Fruit fly (Drosophila melanogaster): ENCODE data around the gene Syx18.

Gene Syx18

DNA sequence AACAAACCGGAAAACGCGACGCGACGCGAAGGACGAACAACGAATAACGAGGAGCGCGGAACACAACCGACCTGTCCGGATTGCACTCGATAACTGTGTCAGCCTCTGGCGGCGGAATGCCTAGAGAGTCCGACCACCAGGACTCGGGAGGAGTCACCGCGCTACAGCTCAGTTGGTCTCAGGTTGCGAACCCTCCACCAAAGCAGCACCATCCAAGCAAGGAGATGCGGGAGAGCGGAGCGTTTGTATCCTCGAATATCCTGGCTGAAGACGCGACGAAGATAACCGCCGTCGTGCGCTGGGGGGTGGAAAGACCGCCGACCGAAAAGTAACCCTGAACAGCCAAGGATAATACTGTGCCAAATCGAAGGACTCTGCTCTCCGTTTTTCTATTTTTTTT, 48.0 kb downstream of the Syx18 start:
- TF ChIP-seq ovo (GFP tag; optimal IDR thresholded peaks at IDR 0.05), result no peak
- TF ChIP-seq kay (GFP tag; ENCODE audit: borderline replicate concordance), result no peak
- TF ChIP-seq cic (GFP tag; optimal IDR thresholded peaks at IDR 0.05), result no peak
- no peak for TF ChIP-seq CG14711 (tag; optimal IDR thresholded peaks at IDR 0.05)
- TF ChIP-seq CG1620 (GFP tag; optimal IDR thresholded peaks at IDR 0.05), result no peak
- TF ChIP-seq pad (GFP tag; optimal IDR thresholded peaks at IDR 0.05), result no peak
- TF ChIP-seq Mnt (GFP tag; optimal IDR thresholded peaks at IDR 0.05), result no peak
- TF ChIP-seq Crg-1 (GFP tag; optimal IDR thresholded peaks at IDR 0.05), result no peak
- TF ChIP-seq Clk (GFP tag; optimal IDR thresholded peaks at IDR 0.05), result no peak
- no peak for TF ChIP-seq Hr96 (GFP tag; optimal IDR thresholded peaks at IDR 0.05)
- TF ChIP-seq CG33017 (tag; optimal IDR thresholded peaks at IDR 0.05), result no peak
- no peak for TF ChIP-seq cnc (optimal IDR thresholded peaks at IDR 0.05)
- TF ChIP-seq CG7101 (tag; optimal IDR thresholded peaks at IDR 0.05), result no peak
- TF ChIP-seq toe (GFP tag; optimal IDR thresholded peaks at IDR 0.05), result no peak
- no peak for TF ChIP-seq bab1 (GFP tag; optimal IDR thresholded peaks at IDR 0.05)
- no peak for TF ChIP-seq CG5204 (GFP tag; optimal IDR thresholded peaks at IDR 0.05)
- no peak for TF ChIP-seq tj (GFP tag; optimal IDR thresholded peaks at IDR 0.05)
- no peak for TF ChIP-seq CG12768 (GFP tag; optimal IDR thresholded peaks at IDR 0.05)

DNA sequence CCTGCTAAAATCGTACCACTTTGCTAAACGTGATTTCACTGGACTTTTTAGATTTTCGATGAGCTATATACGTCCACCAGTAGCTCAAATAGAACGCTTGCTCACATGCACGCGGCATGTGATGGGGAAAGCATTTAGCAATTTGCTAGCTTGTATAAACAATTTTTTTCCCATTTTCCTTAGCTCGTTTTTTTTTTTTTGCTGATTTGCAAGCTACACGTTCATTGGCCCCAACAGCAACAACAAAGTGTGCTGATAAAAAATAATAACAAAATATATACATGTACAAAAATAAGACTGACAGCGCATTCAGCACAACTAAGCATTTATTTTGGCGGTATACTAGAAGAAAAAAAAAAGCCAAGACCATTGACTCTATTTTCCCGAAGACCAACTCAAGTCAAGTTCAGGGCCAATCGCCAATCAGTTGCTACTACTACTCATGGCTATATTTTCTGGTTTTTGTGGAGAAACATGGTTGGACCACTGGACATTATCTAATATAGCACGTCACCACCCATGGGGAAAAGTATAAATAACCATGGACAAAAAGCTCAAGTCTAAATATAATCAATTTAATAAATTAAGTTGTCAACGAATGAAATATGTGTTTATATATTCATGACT, 49.5 kb downstream of the Syx18 start:
- peak; percentile 89 for TF ChIP-seq kay (GFP tag; ENCODE audit: borderline replicate concordance)
- TF ChIP-seq CG1620 (GFP tag; optimal IDR thresholded peaks at IDR 0.05), result no peak
- TF ChIP-seq Mnt (GFP tag; optimal IDR thresholded peaks at IDR 0.05), result peak; percentile 26
- peak; percentile 97 for TF ChIP-seq tj (GFP tag; optimal IDR thresholded peaks at IDR 0.05)
- peak; percentile 54 for TF ChIP-seq cic (GFP tag; optimal IDR thresholded peaks at IDR 0.05)
- no peak for TF ChIP-seq cnc (optimal IDR thresholded peaks at IDR 0.05)
- TF ChIP-seq CG12768 (GFP tag; optimal IDR thresholded peaks at IDR 0.05), result peak; percentile 49

DNA sequence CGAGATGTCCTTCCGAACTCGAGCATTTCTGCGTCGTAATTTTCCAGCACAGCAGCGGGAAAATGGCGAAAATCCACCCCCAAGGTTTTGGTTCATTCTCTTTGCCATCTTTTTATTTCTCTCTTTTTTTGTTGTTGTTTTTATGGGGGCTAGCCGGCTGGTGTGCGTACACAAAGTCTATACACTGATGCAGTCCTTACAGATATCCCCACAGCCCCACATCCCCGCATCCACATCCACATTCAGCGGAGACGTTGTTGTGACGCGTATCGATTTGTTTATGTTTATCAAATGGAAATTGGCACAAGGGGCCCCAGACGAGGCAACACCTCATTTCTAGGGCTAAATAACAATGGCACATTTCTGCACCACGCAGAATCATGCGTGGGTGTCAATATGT, 50.3 kb downstream of the Syx18 start:
- TF ChIP-seq Mnt (GFP tag; optimal IDR thresholded peaks at IDR 0.05), result no peak
- no peak for TF ChIP-seq CG5204 (GFP tag; optimal IDR thresholded peaks at IDR 0.05)
- TF ChIP-seq cnc (optimal IDR thresholded peaks at IDR 0.05), result no peak
- TF ChIP-seq cic (GFP tag; optimal IDR thresholded peaks at IDR 0.05), result no peak
- TF ChIP-seq CG7045 (GFP tag; optimal IDR thresholded peaks at IDR 0.05), result no peak
- TF ChIP-seq kay (GFP tag; ENCODE audit: borderline replicate concordance), result no peak
- TF ChIP-seq CG12768 (GFP tag; optimal IDR thresholded peaks at IDR 0.05), result no peak
- TF ChIP-seq CG14711 (tag; optimal IDR thresholded peaks at IDR 0.05), result no peak
- no peak for TF ChIP-seq pad (GFP tag; optimal IDR thresholded peaks at IDR 0.05)
- TF ChIP-seq tj (GFP tag; optimal IDR thresholded peaks at IDR 0.05), result no peak
- TF ChIP-seq Hr96 (GFP tag; optimal IDR thresholded peaks at IDR 0.05), result no peak

DNA sequence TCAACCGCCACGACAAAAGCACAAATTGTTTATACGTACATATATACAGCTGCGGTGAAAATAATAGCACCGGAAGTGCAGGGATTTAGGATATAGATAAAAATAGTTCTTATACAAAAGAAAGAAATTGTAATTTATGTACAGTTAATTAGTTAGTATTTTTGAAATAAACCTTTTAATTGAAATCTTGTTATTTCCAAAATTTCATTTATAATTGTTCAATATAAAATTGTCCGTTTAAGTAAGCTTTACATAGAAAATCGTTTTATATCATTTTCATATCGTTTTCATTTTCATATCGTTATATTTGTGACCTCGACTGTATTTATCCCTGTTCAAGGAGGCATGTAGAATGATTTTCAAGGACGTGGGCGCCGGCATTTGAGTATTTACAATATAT, 51.2 kb downstream of the Syx18 start:
- TF ChIP-seq CG7045 (GFP tag; optimal IDR thresholded peaks at IDR 0.05) (peak; percentile 82), kay (GFP tag; ENCODE audit: borderline replicate concordance) (no peak), Clk (GFP tag; optimal IDR thresholded peaks at IDR 0.05) (no peak), CG33017 (tag; optimal IDR thresholded peaks at IDR 0.05) (peak; percentile 61), CG11617 (GFP tag; optimal IDR thresholded peaks at IDR 0.05) (peak; percentile 45), CG14711 (tag; optimal IDR thresholded peaks at IDR 0.05) (peak; percentile 38), CG12768 (GFP tag; optimal IDR thresholded peaks at IDR 0.05) (peak; percentile 16), CG7101 (tag; optimal IDR thresholded peaks at IDR 0.05) (peak; percentile 54), pad (GFP tag; optimal IDR thresholded peaks at IDR 0.05) (no peak)

All from whole organism, adult.